Fruit fly (Drosophila melanogaster): ENCODE data around the gene yin.
A peak's percentile ranks its signal among the peaks of the same experiment; 100 is the strongest.

yin gene

dm6 chrX:3868456-3869023 lies 3.2 kb downstream of the yin start, which contains the start of gene CG2930:
Gene CG2930, plus strand, starts transcription at chrX:3868973.
- TF ChIP-seq Lpt (GFP tag; optimal IDR thresholded peaks at IDR 0.05) (peak; percentile 92), ss (GFP tag; optimal IDR thresholded peaks at IDR 0.05) (peak; percentile 95 to 97), dsx (GFP tag; optimal IDR thresholded peaks at IDR 0.05; ENCODE audit: poor library complexity, severe bottlenecking) (peak; percentile 93), fd59A (GFP tag; optimal IDR thresholded peaks at IDR 0.05) (peak; percentile 97), Gug (GFP tag; IDR thresholded peaks at IDR 0.05) (peak; percentile 97), net (GFP tag; optimal IDR thresholded peaks at IDR 0.05) (peak; percentile 96), CG4318 (GFP tag; optimal IDR thresholded peaks at IDR 0.05) (peak; percentile 90), Smox (GFP tag; optimal IDR thresholded peaks at IDR 0.05) (peak; percentile 94), topi (GFP tag; optimal IDR thresholded peaks at IDR 0.05) (peak; percentile 97), CG7368 (GFP tag; optimal IDR thresholded peaks at IDR 0.05) (peak; percentile 98), Ets21C (GFP tag; optimal IDR thresholded peaks at IDR 0.05) (peak; percentile 93), salr (GFP tag; optimal IDR thresholded peaks at IDR 0.05) (peak; percentile 89 to 98), eg (GFP tag; IDR thresholded peaks at IDR 0.05) (peak; percentile 98), fkh (GFP tag; optimal IDR thresholded peaks at IDR 0.05) (no peak), CG9139 (GFP tag; optimal IDR thresholded peaks at IDR 0.05) (peak; percentile 92), OdsH (GFP tag; optimal IDR thresholded peaks at IDR 0.05) (peak; percentile 97), CG8632 (GFP tag; optimal IDR thresholded peaks at IDR 0.05) (peak; percentile 96), CG1621 (tag; optimal IDR thresholded peaks at IDR 0.05) (peak; percentile 97), CG6163 (GFP tag; IDR thresholded peaks at IDR 0.05) (peak; percentile 99), CG11762 (GFP tag; optimal IDR thresholded peaks at IDR 0.05; ENCODE audit: insufficient read depth) (peak; percentile 92), spab (GFP tag; optimal IDR thresholded peaks at IDR 0.05) (peak; percentile 94), Eip78C (GFP tag) (peak; percentile 99), lz (GFP tag; optimal IDR thresholded peaks at IDR 0.05) (peak; percentile 97), CG6276 (GFP tag; optimal IDR thresholded peaks at IDR 0.05) (peak; percentile 89), CG16779 (tag; optimal IDR thresholded peaks at IDR 0.05) (peak; percentile 92), pdm3 (GFP tag; optimal IDR thresholded peaks at IDR 0.05) (peak; percentile 97), Sox14 (GFP tag; optimal IDR thresholded peaks at IDR 0.05) (peak; percentile 96), CG6854 (GFP tag; optimal IDR thresholded peaks at IDR 0.05) (peak; percentile 89), CG8319 (GFP tag; optimal IDR thresholded peaks at IDR 0.05) (peak; percentile 95), CG3032 (tag; optimal IDR thresholded peaks at IDR 0.05) (peak; percentile 95), CG10631 (GFP tag; optimal IDR thresholded peaks at IDR 0.05) (peak; percentile 96), CG15336 (GFP tag; IDR thresholded peaks at IDR 0.05) (peak; percentile 94), Hr4 (GFP tag; optimal IDR thresholded peaks at IDR 0.05) (peak; percentile 91), acj6 (GFP tag; optimal IDR thresholded peaks at IDR 0.05) (peak; percentile 97), esn (GFP tag; optimal IDR thresholded peaks at IDR 0.05) (peak; percentile 95), Eip75B (GFP tag; optimal IDR thresholded peaks at IDR 0.05) (peak; percentile 95), Hr39 (GFP tag; optimal IDR thresholded peaks at IDR 0.05) (peak; percentile 96), Met (GFP tag; optimal IDR thresholded peaks at IDR 0.05) (peak; percentile 94), fd85E (GFP tag; optimal IDR thresholded peaks at IDR 0.05) (peak; percentile 90), CG10669 (GFP tag; optimal IDR thresholded peaks at IDR 0.05) (peak; percentile 98), CG34406 (GFP tag; optimal IDR thresholded peaks at IDR 0.05) (peak; percentile 96), Eip93F (GFP tag; optimal IDR thresholded peaks at IDR 0.05) (peak; percentile 86), CG8119 (GFP tag; IDR thresholded peaks at IDR 0.05) (peak; percentile 93), Ets96B (tag; optimal IDR thresholded peaks at IDR 0.05) (peak; percentile 94), Hr38 (GFP tag; optimal IDR thresholded peaks at IDR 0.05) (no peak), vri (GFP tag; optimal IDR thresholded peaks at IDR 0.05) (peak; percentile 85), CG11294 (GFP tag; IDR thresholded peaks at IDR 0.05) (peak; percentile 94), CG3919 (GFP tag; optimal IDR thresholded peaks at IDR 0.05) (peak; percentile 98), Sox102F (GFP tag; optimal IDR thresholded peaks at IDR 0.05) (peak; percentile 93), CG6792 (GFP tag; optimal IDR thresholded peaks at IDR 0.05) (peak; percentile 98), CG6808 (GFP tag; optimal IDR thresholded peaks at IDR 0.05) (peak; percentile 94)

All from whole organism, prepupa.